Worm (Caenorhabditis elegans) whole organism, young adult: ENCODE data around the gene sri-25.
"Not testable (repeated sequence)": the region's sequence is repeated elsewhere in the genome, so short reads cannot be mapped to it uniquely, and the experiment has no call there.

ENCODE experiments used
- C17E4.6 ChIP-seq: fragments of 200-800 bp; sonication (Bioruptor generic); IDR thresholded peaks from 2 replicates; pipeline ENCODE4 v1.3.6; 2022; ENCODE audit warnings: missing genetic modification reagents, missing genetic modification characterization, missing compliant biosample characterization
- dpff-1 ChIP-seq: sonication (generic microtip); optimal IDR thresholded peaks from 2 replicates; lab custom pipeline; 2017; ENCODE audit warnings: mild to moderate bottlenecking, missing genetic modification characterization, missing compliant biosample characterization
- efl-1 ChIP-seq: fragments of 150-350 bp; optimal IDR thresholded peaks from 2 replicates; lab custom pipeline; 2014; ENCODE audit warnings: missing biosample characterization, missing genetic modification reagents, missing genetic modification characterization
- hlh-12 ChIP-seq: sonication (generic microtip); optimal IDR thresholded peaks from 2 replicates; lab custom pipeline; 2016; ENCODE audit warnings: missing genetic modification characterization, missing compliant biosample characterization
- rcor-1 ChIP-seq: fragments of 200-800 bp; sonication (Bioruptor generic); IDR thresholded peaks from 2 replicates; pipeline ENCODE4 v1.3.6; 2022; ENCODE audit warnings: missing genetic modification reagents, missing genetic modification characterization, missing compliant biosample characterization
- snpc-4 ChIP-seq, 5 experiments: fragments of 150-350 bp in 1 of 5; sonication (generic microtip) in 4 of 5; optimal IDR thresholded peaks; 2 replicates each; lab custom pipeline; 2014 to 2018; ENCODE audit warnings: missing genetic modification characterization in 5 of 5, missing biosample characterization in 3 of 5, antibody characterized with exemption in 2 of 5, mild to moderate bottlenecking in 2 of 5, missing compliant biosample characterization in 2 of 5, missing genotype in 2 of 5, moderate library complexity in 2 of 5, missing genetic modification reagents in 1 of 5
- unc-62 ChIP-seq: fragments of 150-350 bp; optimal IDR thresholded peaks from 2 replicates; lab custom pipeline; 2014; ENCODE audit warnings: missing biosample characterization, missing genetic modification reagents, missing genetic modification characterization
- ztf-28 ChIP-seq: fragments of 200-800 bp; sonication (Bioruptor generic); IDR thresholded peaks from 2 replicates; pipeline ENCODE4 v1.3.6; 2022; ENCODE audit warnings: missing genetic modification reagents, missing genetic modification characterization, missing compliant biosample characterization

- TF ChIP-seq unc-62 (GFP tag; lab: Kevin White, UChicago); C17E4.6; hlh-12 (tag; lab: Kevin White, UChicago); efl-1; rcor-1; snpc-4 (GFP tag; optimal IDR thresholded peaks at IDR 0.05; lab: Kevin White, UChicago); snpc-4 (tag; optimal IDR thresholded peaks at IDR 0.05; lab: Kevin White, UChicago); dpff-1 (tag; lab: Kevin White, UChicago); ztf-28 (GFP tag; lab: Robert Waterston, UW): not testable (repeated sequence)
These were observed 9.1 kb upstream of the sri-25 start, which contains the start of gene C41G6.12 for ce11 chrV:15207681-15208080.
